Worm (Caenorhabditis elegans) whole organism, L3 larva: ENCODE measurements around the gene pdi-6.

Experiments used
- fkh-10 ChIP-seq: sonication (generic microtip); optimal IDR thresholded peaks from 2 replicates; lab custom pipeline; 2017; ENCODE audit warnings: missing biosample characterization, missing genetic modification reagents, missing genetic modification characterization
- nhr-11 ChIP-seq: fragments of 150-350 bp; optimal IDR thresholded peaks from 2 replicates; lab custom pipeline; 2014; ENCODE audit warnings: missing biosample characterization, missing genetic modification characterization
- nhr-43 ChIP-seq: sonication (generic microtip); optimal IDR thresholded peaks from 2 replicates; lab custom pipeline; 2016; ENCODE audit warnings: mild to moderate bottlenecking, missing genetic modification characterization, missing compliant biosample characterization; ENCODE audit not compliant: poor library complexity, severe bottlenecking
- zag-1 ChIP-seq: fragments of 150-350 bp; optimal IDR thresholded peaks from 2 replicates; lab custom pipeline; 2014; ENCODE audit warnings: missing biosample characterization, missing genetic modification characterization

DNA sequence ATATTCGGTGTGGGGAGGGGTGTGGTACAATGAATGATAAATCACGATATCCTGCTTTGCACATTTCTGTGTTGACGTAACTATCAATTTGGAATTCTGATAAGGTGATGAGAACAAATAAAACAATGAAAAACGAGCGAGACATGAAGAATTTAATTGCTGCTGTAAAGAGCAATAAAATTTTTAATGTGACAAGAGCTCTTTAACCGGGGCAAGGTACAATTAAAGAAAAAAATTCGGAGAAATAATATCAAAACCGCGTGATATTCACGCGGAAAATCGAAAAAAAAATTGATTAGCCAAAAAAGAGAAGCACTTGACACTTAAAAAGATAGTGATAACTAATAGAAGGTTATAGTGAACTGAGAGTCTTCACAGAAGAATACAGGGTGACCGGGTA is 7.1 kb downstream of the pdi-6 start:
- TF ChIP-seq zag-1 (no peak), nhr-43 (tag; lab: Kevin White, UChicago) (no peak), fkh-10 (GFP tag; lab: Kevin White, UChicago) (no peak), nhr-11 (no peak)
